Worm (Caenorhabditis elegans) whole organism, L1 larva: ENCODE data around the gene mbk-2.

Experiments
- C04F5.9 ChIP-seq: sonication (generic microtip); optimal IDR thresholded peaks from 2 replicates; lab custom pipeline; 2016; ENCODE audit warnings: missing genetic modification characterization, missing compliant biosample characterization
- C16A3.4 ChIP-seq: fragments of 150-350 bp; optimal IDR thresholded peaks from 2 replicates; lab custom pipeline; 2014; ENCODE audit warnings: missing biosample characterization, missing genetic modification characterization
- F16B12.6 ChIP-seq: fragments of 150-350 bp; optimal IDR thresholded peaks from 2 replicates; lab custom pipeline; 2014; ENCODE audit warnings: missing biosample characterization, missing genetic modification characterization
- Y116A8C.19 ChIP-seq: sonication (generic microtip); optimal IDR thresholded peaks from 2 replicates; lab custom pipeline; 2016; ENCODE audit warnings: missing compliant biosample characterization, missing genetic modification characterization, borderline replicate concordance
- alr-1 ChIP-seq: fragments of 200-800 bp; sonication (Bioruptor generic); optimal IDR thresholded peaks from 2 replicates; lab custom pipeline; 2018; ENCODE audit warnings: borderline replicate concordance, mild to moderate bottlenecking, missing genetic modification characterization, missing compliant biosample characterization
- aly-2 ChIP-seq: fragments of 150-350 bp; optimal IDR thresholded peaks from 2 replicates; lab custom pipeline; 2014; ENCODE audit warnings: missing biosample characterization, missing genetic modification characterization
- ceh-63 ChIP-seq: fragments of 200-800 bp; sonication (Bioruptor generic); optimal IDR thresholded peaks from 2 replicates; lab custom pipeline; 2018; ENCODE audit warnings: mild to moderate bottlenecking, missing genetic modification characterization, missing compliant biosample characterization
- ceh-8 ChIP-seq: fragments of 200-800 bp; sonication (Bioruptor generic); optimal IDR thresholded peaks from 2 replicates; lab custom pipeline; 2018; ENCODE audit warnings: mild to moderate bottlenecking, missing genetic modification characterization, moderate library complexity, missing compliant biosample characterization
- ceh-88 ChIP-seq: fragments of 200-800 bp; sonication (Bioruptor generic); IDR thresholded peaks from 2 replicates; pipeline ENCODE4 v1.3.6; 2022; ENCODE audit warnings: missing genetic modification characterization, missing compliant biosample characterization
- ces-1 ChIP-seq: fragments of 150-350 bp; optimal IDR thresholded peaks from 2 replicates; lab custom pipeline; 2014; ENCODE audit warnings: missing biosample characterization, missing genetic modification reagents, missing genetic modification characterization
- dpl-1 ChIP-seq, 3 experiments: fragments of 150-350 bp in 2 of 3; sonication (generic microtip) in 1 of 3; optimal IDR thresholded peaks; 2 replicates each; lab custom pipeline; 2014 to 2017; ENCODE audit warnings: missing biosample characterization in 3 of 3, missing genetic modification characterization in 3 of 3, missing genetic modification reagents in 3 of 3
- egl-13 ChIP-seq: sonication (generic microtip); optimal IDR thresholded peaks from 2 replicates; lab custom pipeline; 2016; ENCODE audit warnings: missing genotype, missing genetic modification reagents, missing genetic modification characterization, missing compliant biosample characterization
- egl-27 ChIP-seq, 2 experiments: fragments of 150-350 bp in 1 of 2; sonication (generic microtip); optimal IDR thresholded peaks; 3 replicates each; lab custom pipeline; 2017 to 2018; ENCODE audit warnings: missing biosample characterization in 2 of 2, missing genetic modification characterization in 2 of 2, missing genetic modification reagents in 2 of 2
- elt-3 ChIP-seq, 6 experiments: fragments of 150-350 bp in 1 of 6; sonication (generic microtip); optimal IDR thresholded peaks; 2 replicates each; lab custom pipeline; 2017 to 2018; ENCODE audit warnings: missing biosample characterization in 6 of 6, missing genetic modification characterization in 6 of 6, inconsistent platforms in 1 of 6
- ets-5 ChIP-seq: fragments of 200-800 bp; sonication (Bioruptor generic); IDR thresholded peaks from 2 replicates; pipeline ENCODE4 v1.3.6; 2022; ENCODE audit warnings: missing genetic modification characterization, missing compliant biosample characterization
- fkh-10 ChIP-seq: sonication (generic microtip); optimal IDR thresholded peaks from 2 replicates; lab custom pipeline; 2017; ENCODE audit warnings: missing biosample characterization, missing genetic modification reagents, missing genetic modification characterization
- fkh-8 ChIP-seq: sonication (generic microtip); optimal IDR thresholded peaks from 2 replicates; lab custom pipeline; 2016; ENCODE audit warnings: mild to moderate bottlenecking, missing genetic modification characterization, missing compliant biosample characterization
- fos-1 ChIP-seq: fragments of 150-350 bp; optimal IDR thresholded peaks from 2 replicates; lab custom pipeline; 2014; ENCODE audit warnings: missing biosample characterization, missing genetic modification characterization
- grh-1 ChIP-seq: fragments of 200-800 bp; sonication (Bioruptor generic); IDR thresholded peaks from 2 replicates; pipeline ENCODE4 v1.3.6; 2022; ENCODE audit warnings: missing genetic modification reagents, missing genetic modification characterization, missing compliant biosample characterization
- hpl-2 ChIP-seq: fragments of 150-350 bp; optimal IDR thresholded peaks from 2 replicates; lab custom pipeline; 2014; ENCODE audit warnings: missing biosample characterization, missing genetic modification reagents, missing genetic modification characterization
- irx-1 ChIP-seq: sonication (generic microtip); optimal IDR thresholded peaks from 2 replicates; lab custom pipeline; 2016; ENCODE audit warnings: missing genetic modification characterization, missing compliant biosample characterization
- isw-1 ChIP-seq: fragments of 200-800 bp; sonication (Bioruptor generic); IDR thresholded peaks from 2 replicates; pipeline ENCODE4 v1.3.6; 2022; ENCODE audit warnings: missing genetic modification characterization, missing compliant biosample characterization
- lin-15B ChIP-seq: fragments of 150-350 bp; sonication (generic microtip); optimal IDR thresholded peaks from 3 replicates; lab custom pipeline; 2014; ENCODE audit warnings: missing biosample characterization, missing genetic modification characterization
- lin-39 ChIP-seq: fragments of 150-350 bp; optimal IDR thresholded peaks from 2 replicates; lab custom pipeline; 2014; ENCODE audit warnings: missing biosample characterization, missing genetic modification reagents, missing genetic modification characterization
- lir-3 ChIP-seq: sonication (generic microtip); optimal IDR thresholded peaks from 2 replicates; lab custom pipeline; 2016; ENCODE audit warnings: mild to moderate bottlenecking, missing genetic modification characterization, moderate library complexity, missing compliant biosample characterization; ENCODE audit not compliant: poor library complexity
- lsy-2 ChIP-seq, 2 experiments: fragments of 150-350 bp; optimal IDR thresholded peaks; 2 replicates each; lab custom pipeline; 2014; ENCODE audit warnings: missing biosample characterization in 2 of 2, missing genetic modification characterization in 2 of 2
- mab-9 ChIP-seq: fragments of 200-800 bp; sonication (Bioruptor generic); IDR thresholded peaks from 2 replicates; pipeline ENCODE4 v1.3.6; 2022; ENCODE audit warnings: missing genetic modification reagents, missing genetic modification characterization, missing compliant biosample characterization
- mdl-1 ChIP-seq, 2 experiments: fragments of 150-350 bp; optimal IDR thresholded peaks; 2 replicates each; lab custom pipeline; 2014 to 2017; ENCODE audit warnings: missing biosample characterization in 2 of 2, missing genetic modification characterization in 2 of 2, inconsistent platforms in 1 of 2
- nhr-11 ChIP-seq: fragments of 150-350 bp; optimal IDR thresholded peaks from 2 replicates; lab custom pipeline; 2014; ENCODE audit warnings: missing biosample characterization, missing genetic modification characterization
- nhr-12 ChIP-seq: sonication (generic microtip); optimal IDR thresholded peaks from 2 replicates; lab custom pipeline; 2017; ENCODE audit warnings: missing biosample characterization, missing genetic modification characterization
- nhr-28 ChIP-seq: fragments of 150-350 bp; optimal IDR thresholded peaks from 2 replicates; lab custom pipeline; 2014; ENCODE audit warnings: missing biosample characterization, missing genetic modification characterization
- nhr-71 ChIP-seq: sonication (generic microtip); optimal IDR thresholded peaks from 2 replicates; lab custom pipeline; 2016; ENCODE audit warnings: mild to moderate bottlenecking, missing genetic modification characterization, moderate library complexity, missing compliant biosample characterization
- nhr-76 ChIP-seq: sonication (generic microtip); optimal IDR thresholded peaks from 2 replicates; lab custom pipeline; 2017; ENCODE audit warnings: missing biosample characterization, missing genetic modification characterization
- nhr-77 ChIP-seq: fragments of 150-350 bp; optimal IDR thresholded peaks from 2 replicates; lab custom pipeline; 2014; ENCODE audit warnings: missing biosample characterization, missing genetic modification characterization
- nhr-84 ChIP-seq: sonication (generic microtip); optimal IDR thresholded peaks from 2 replicates; lab custom pipeline; 2017; ENCODE audit warnings: missing biosample characterization, missing genetic modification characterization
- nhr-90 ChIP-seq: sonication (generic microtip); optimal IDR thresholded peaks from 2 replicates; lab custom pipeline; 2016; ENCODE audit warnings: mild to moderate bottlenecking, missing genetic modification characterization, missing compliant biosample characterization; ENCODE audit not compliant: poor library complexity
- pag-3 ChIP-seq: sonication (generic microtip); optimal IDR thresholded peaks from 2 replicates; lab custom pipeline; 2017; ENCODE audit warnings: missing genetic modification characterization, mild to moderate bottlenecking, missing compliant biosample characterization, antibody characterized with exemption, borderline replicate concordance; ENCODE audit not compliant: insufficient read depth
- pax-3 ChIP-seq: fragments of 200-800 bp; sonication (Bioruptor generic); optimal IDR thresholded peaks from 2 replicates; lab custom pipeline; 2018; ENCODE audit warnings: mild to moderate bottlenecking, missing genetic modification characterization, moderate library complexity, missing compliant biosample characterization
- pqm-1 ChIP-seq: sonication (generic microtip); optimal IDR thresholded peaks from 3 replicates; lab custom pipeline; 2017; ENCODE audit warnings: missing biosample characterization, missing genetic modification characterization
- rnt-1 ChIP-seq: sonication (generic microtip); optimal IDR thresholded peaks from 2 replicates; lab custom pipeline; 2016; ENCODE audit warnings: mild to moderate bottlenecking, missing genetic modification characterization, moderate library complexity, missing compliant biosample characterization
- snu-23 ChIP-seq: sonication (generic microtip); optimal IDR thresholded peaks from 2 replicates; lab custom pipeline; 2016; ENCODE audit warnings: missing genetic modification characterization, missing compliant biosample characterization
- sox-4 ChIP-seq: sonication (generic microtip); optimal IDR thresholded peaks from 2 replicates; lab custom pipeline; 2016; ENCODE audit warnings: missing genetic modification characterization, missing compliant biosample characterization
- sptf-1 ChIP-seq: fragments of 150-350 bp; optimal IDR thresholded peaks from 2 replicates; lab custom pipeline; 2014; ENCODE audit warnings: missing biosample characterization, missing genetic modification characterization
- sup-37 ChIP-seq: fragments of 200-800 bp; sonication (Bioruptor generic); optimal IDR thresholded peaks from 2 replicates; lab custom pipeline; 2018; ENCODE audit warnings: mild to moderate bottlenecking, missing genetic modification characterization, missing compliant biosample characterization
- unc-130 ChIP-seq: fragments of 150-350 bp; optimal IDR thresholded peaks from 2 replicates; lab custom pipeline; 2017; ENCODE audit warnings: missing biosample characterization, missing genetic modification characterization, inconsistent platforms
- unc-98 ChIP-seq: fragments of 200-800 bp; sonication (Bioruptor generic); IDR thresholded peaks from 2 replicates; pipeline ENCODE4 v1.3.6; 2022; ENCODE audit warnings: missing genetic modification characterization, missing compliant biosample characterization
- xbp-1 ChIP-seq: sonication (generic microtip); optimal IDR thresholded peaks from 2 replicates; lab custom pipeline; 2016; ENCODE audit warnings: missing genetic modification characterization, missing compliant biosample characterization
- zag-1 ChIP-seq: fragments of 150-350 bp; optimal IDR thresholded peaks from 2 replicates; lab custom pipeline; 2014; ENCODE audit warnings: missing biosample characterization, missing genetic modification characterization
- ztf-11 ChIP-seq, 2 experiments: sonication (generic microtip); optimal IDR thresholded peaks; 2 replicates each; lab custom pipeline; 2016 to 2017; ENCODE audit warnings: missing genetic modification characterization in 2 of 2, missing biosample characterization in 1 of 2, missing compliant biosample characterization in 1 of 2

mbk-2 gene

DNA sequence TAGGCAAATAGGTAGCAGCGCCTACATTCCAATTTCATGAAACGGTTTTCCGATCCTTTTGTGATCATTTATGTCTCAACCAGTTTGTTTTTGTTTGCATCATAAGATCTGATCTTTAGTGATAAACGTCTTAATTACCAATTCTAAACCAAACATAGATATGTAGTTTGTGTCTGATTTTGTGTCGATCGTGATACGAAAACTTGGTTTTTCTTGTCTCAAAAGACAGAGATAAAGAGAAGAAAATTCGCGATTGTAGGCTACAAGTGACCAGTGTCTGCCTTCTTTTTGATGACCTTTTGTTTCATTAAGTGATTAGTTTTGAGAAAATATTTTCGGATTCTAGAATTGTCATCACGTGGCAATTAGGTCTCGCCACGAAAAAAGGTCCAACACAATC, 71.2 kb downstream of the mbk-2 start (continued):
- no peak for TF ChIP-seq mab-9 (GFP tag; lab: Robert Waterston, UW)
- TF ChIP-seq ztf-11 (tag; optimal IDR thresholded peaks at IDR 0.05; lab: Kevin White, UChicago): no peak
- TF ChIP-seq ceh-8 (GFP tag; lab: Kevin White, UChicago): no peak
- no peak for TF ChIP-seq F16B12.6 (tag; lab: Kevin White, UChicago)
- TF ChIP-seq nhr-71 (tag; lab: Kevin White, UChicago): peak; percentile 59
- TF ChIP-seq xbp-1 (tag; lab: Kevin White, UChicago): no peak
- no peak for TF ChIP-seq ces-1 (GFP tag; lab: Kevin White, UChicago)
- peak in 2 of 6 experiments; percentile 79 to 84 for TF ChIP-seq elt-3 (tag; optimal IDR thresholded peaks at IDR 0.05; lab: Kevin White, UChicago)
- no peak for TF ChIP-seq sox-4
- no peak for TF ChIP-seq sptf-1 (tag; lab: Kevin White, UChicago)
- TF ChIP-seq pag-3 (tag; lab: Kevin White, UChicago): no peak
- no peak for TF ChIP-seq C16A3.4
- TF ChIP-seq lin-15B (tag; lab: Kevin White, UChicago): no peak
- TF ChIP-seq dpl-1 (GFP tag; optimal IDR thresholded peaks at IDR 0.05; lab: Kevin White, UChicago): no peak
- no peak for TF ChIP-seq rnt-1
- no peak for TF ChIP-seq ceh-63 (GFP tag; lab: Kevin White, UChicago)
- TF ChIP-seq pqm-1 (tag; lab: Kevin White, UChicago): no peak
- TF ChIP-seq unc-130: no peak
- no peak for TF ChIP-seq egl-13 (tag; lab: Kevin White, UChicago)
- TF ChIP-seq nhr-90 (tag; lab: Kevin White, UChicago): peak; percentile 41
- no peak for TF ChIP-seq sup-37 (GFP tag; lab: Kevin White, UChicago)
- TF ChIP-seq irx-1 (tag; lab: Kevin White, UChicago): no peak
- TF ChIP-seq Y116A8C.19 (tag; lab: Kevin White, UChicago): no peak
- TF ChIP-seq fkh-8 (tag; lab: Kevin White, UChicago): no peak
- no peak for TF ChIP-seq aly-2 (tag; lab: Kevin White, UChicago)
- TF ChIP-seq snu-23: peak; percentile 48
- no peak for TF ChIP-seq ceh-88 (GFP tag; lab: Robert Waterston, UW)
- no peak for TF ChIP-seq pax-3 (tag; lab: Kevin White, UChicago)
- no peak for TF ChIP-seq alr-1 (tag; lab: Kevin White, UChicago)
- no peak for TF ChIP-seq fkh-10 (GFP tag; lab: Kevin White, UChicago)
- TF ChIP-seq nhr-11 (tag; lab: Kevin White, UChicago): peak; percentile 9
- no peak for TF ChIP-seq fos-1 (tag; lab: Kevin White, UChicago)
- no peak for TF ChIP-seq zag-1 (tag; lab: Kevin White, UChicago)
- TF ChIP-seq lir-3 (tag; lab: Kevin White, UChicago): no peak
- TF ChIP-seq nhr-77 (tag; lab: Kevin White, UChicago): no peak
- TF ChIP-seq grh-1 (GFP tag; lab: Robert Waterston, UW): 0 out of 2 replicates have a peak, but pooled peaks have one; percentile 7
- TF ChIP-seq nhr-12 (tag; lab: Kevin White, UChicago): no peak
- TF ChIP-seq lsy-2 (tag; optimal IDR thresholded peaks at IDR 0.05; lab: Kevin White, UChicago): no peak
- no peak for TF ChIP-seq C04F5.9 (tag; lab: Kevin White, UChicago)
- TF ChIP-seq mdl-1 (tag; optimal IDR thresholded peaks at IDR 0.05; lab: Kevin White, UChicago): no peak
- no peak for TF ChIP-seq isw-1 (GFP tag; lab: Robert Waterston, UW)
- no peak for TF ChIP-seq egl-27 (tag; optimal IDR thresholded peaks at IDR 0.05; lab: Kevin White, UChicago)
- TF ChIP-seq nhr-84: no peak
- no peak for TF ChIP-seq ets-5
- no peak for TF ChIP-seq nhr-28 (tag; lab: Kevin White, UChicago)
- TF ChIP-seq unc-98 (GFP tag; lab: Robert Waterston, UW): no peak
- TF ChIP-seq hpl-2 (GFP tag; lab: Kevin White, UChicago): no peak
- no peak for TF ChIP-seq nhr-76 (tag; lab: Kevin White, UChicago)
- TF ChIP-seq lin-39: no peak
